Fruit fly (Drosophila melanogaster): Measurements from ENCODE around the gene CG31933.

Gene CG31933

DNA sequence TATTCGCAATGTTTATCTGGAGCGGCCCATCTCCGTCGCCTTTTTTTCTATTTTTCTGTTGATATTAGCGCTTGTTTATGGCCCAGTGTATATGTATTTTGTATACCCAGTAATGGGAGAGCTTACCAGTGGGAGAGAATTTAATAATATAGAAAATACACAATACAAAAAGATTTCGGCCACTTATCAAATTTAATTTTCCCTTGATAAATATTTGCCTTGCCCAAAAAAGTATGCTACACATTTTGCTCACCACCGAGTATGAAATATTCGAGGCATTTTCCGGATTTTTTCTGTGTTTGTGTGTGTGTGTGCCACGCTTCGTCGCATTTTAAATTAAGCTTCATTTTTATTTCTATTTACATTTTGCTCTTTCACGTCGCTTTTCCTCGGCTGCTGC lies 15.9 kb upstream of the CG31933 start (continued):
- TF ChIP-seq CG6854 (GFP tag; optimal IDR thresholded peaks at IDR 0.05), result no peak
- TF ChIP-seq Dp (GFP tag; optimal IDR thresholded peaks at IDR 0.05), result no peak
- TF ChIP-seq HLH3B (GFP tag; IDR thresholded peaks at IDR 0.05), result peak; percentile 18; the same call in 1 of the 2 replicates
- no peak for TF ChIP-seq pnt (GFP tag; optimal IDR thresholded peaks at IDR 0.05)
- TF ChIP-seq sqz (GFP tag; optimal IDR thresholded peaks at IDR 0.05), result no peak
- no peak for TF ChIP-seq CG12744 (GFP tag; optimal IDR thresholded peaks at IDR 0.05)
- no peak for TF ChIP-seq ac (GFP tag; optimal IDR thresholded peaks at IDR 0.05)
- TF ChIP-seq pzg (GFP tag; optimal IDR thresholded peaks at IDR 0.05), result no peak
- no peak for TF ChIP-seq fd96Cb (tag; optimal IDR thresholded peaks at IDR 0.05)
- TF ChIP-seq CG6654 (GFP tag; optimal IDR thresholded peaks at IDR 0.05), result no peak
- TF ChIP-seq Ets65A (GFP tag), result peak; percentile 88
- TF ChIP-seq Ada2b (GFP tag; IDR thresholded peaks at IDR 0.05), result no peak
- TF ChIP-seq CG17328 (GFP tag; IDR thresholded peaks at IDR 0.05), result no peak
- TF ChIP-seq Gug (GFP tag; IDR thresholded peaks at IDR 0.05), result no peak
- TF ChIP-seq gem (tag; optimal IDR thresholded peaks at IDR 0.05), result peak; percentile 12
- no peak for TF ChIP-seq sna (GFP tag; IDR thresholded peaks at IDR 0.05; ENCODE audit: partially characterized antibody)
- no peak for TF ChIP-seq CG12104 (GFP tag; optimal IDR thresholded peaks at IDR 0.05)
- no peak for TF ChIP-seq emc (GFP tag; optimal IDR thresholded peaks at IDR 0.05)
- TF ChIP-seq seq (GFP tag; IDR thresholded peaks at IDR 0.05), result no peak
- no peak for TF ChIP-seq CG2889 (GFP tag; IDR thresholded peaks at IDR 0.05)
- TF ChIP-seq tx (GFP tag; optimal IDR thresholded peaks at IDR 0.05), result no peak
- no peak for TF ChIP-seq grau (tag; optimal IDR thresholded peaks at IDR 0.05)
- TF ChIP-seq H15 (GFP tag; IDR thresholded peaks at IDR 0.05), result 0 out of 3 replicates have a peak, but pooled peaks have one; percentile 14
- TF ChIP-seq sc (optimal IDR thresholded peaks at IDR 0.05), result no peak
- TF ChIP-seq sc (GFP tag; optimal IDR thresholded peaks at IDR 0.05), result no peak
- peak; percentile 23; the same call in 1 of the 2 replicates for TF ChIP-seq CG3847 (GFP tag; IDR thresholded peaks at IDR 0.05)
- no peak for TF ChIP-seq Dip2 (GFP tag; IDR thresholded peaks at IDR 0.05)
- TF ChIP-seq CG15269 (tag; optimal IDR thresholded peaks at IDR 0.05), result peak; percentile 9
- no peak for TF ChIP-seq CG1832 (GFP tag; optimal IDR thresholded peaks at IDR 0.05)
- no peak for TF ChIP-seq Trl (optimal IDR thresholded peaks at IDR 0.05)
- no peak for TF ChIP-seq Trl (GFP tag; optimal IDR thresholded peaks at IDR 0.05)
- TF ChIP-seq HLH4C (GFP tag; IDR thresholded peaks at IDR 0.05; ENCODE audit: partially characterized antibody), result no peak
- TF ChIP-seq CG33213 (GFP tag; optimal IDR thresholded peaks at IDR 0.05), result no peak
- TF ChIP-seq fru (optimal IDR thresholded peaks at IDR 0.05), result no peak
- TF ChIP-seq ranshi (GFP tag; IDR thresholded peaks at IDR 0.05), result no peak
- 0 out of 2 replicates have a peak, but pooled peaks have one; percentile 8 for TF ChIP-seq Rfx (GFP tag; IDR thresholded peaks at IDR 0.05)
- no peak for TF ChIP-seq CG6813 (GFP tag; optimal IDR thresholded peaks at IDR 0.05)
- no peak for TF ChIP-seq hb (GFP tag; IDR thresholded peaks at IDR 0.05; ENCODE audit: partially characterized antibody)
- no peak for TF ChIP-seq CG13894 (tag; optimal IDR thresholded peaks at IDR 0.05)
- no peak for TF ChIP-seq lilli (GFP tag; optimal IDR thresholded peaks at IDR 0.05)
- TF ChIP-seq CG32532 (GFP tag; IDR thresholded peaks at IDR 0.05), result peak; percentile 51; the same call in 1 of the 2 replicates
- TF ChIP-seq CG11504 (tag; optimal IDR thresholded peaks at IDR 0.05), result peak; percentile 32
- no peak for TF ChIP-seq Lhr (GFP tag; optimal IDR thresholded peaks at IDR 0.05)
- TF ChIP-seq bigmax (GFP tag; optimal IDR thresholded peaks at IDR 0.05), result no peak
- no peak for TF ChIP-seq pan (optimal IDR thresholded peaks at IDR 0.05)
- peak in 1 of 2 experiments; percentile 29 for TF ChIP-seq pan (GFP tag; optimal IDR thresholded peaks at IDR 0.05 in 1 of 2, IDR thresholded peaks at IDR 0.05 in 1 of 2)
- no peak for TF ChIP-seq phol (tag; optimal IDR thresholded peaks at IDR 0.05)
- TF ChIP-seq CG31224 (GFP tag; IDR thresholded peaks at IDR 0.05), result no peak
- TF ChIP-seq GATAe (GFP tag; conservative IDR thresholded peaks at IDR 0.05), result no peak
- TF ChIP-seq mld (GFP tag; IDR thresholded peaks at IDR 0.05; ENCODE audit: partially characterized antibody), result no peak
- no peak for TF ChIP-seq nmo (GFP tag; optimal IDR thresholded peaks at IDR 0.05)
- TF ChIP-seq tup (GFP tag; optimal IDR thresholded peaks at IDR 0.05), result no peak
- TF ChIP-seq CG13424 (tag; optimal IDR thresholded peaks at IDR 0.05), result no peak
